Fruit fly (Drosophila melanogaster) whole organism, embryonic: ENCODE measurements around the gene TwdlX.

ENCODE experiments used
- ATbp ChIP-seq: fragments of 200-800 bp; sonication (Bioruptor generic); optimal IDR thresholded peaks from 2 replicates; lab custom pipeline; 2017; ENCODE audit warnings: missing biosample characterization, mild to moderate bottlenecking, missing genetic modification characterization, missing genetic modification reagents
- Blimp-1 ChIP-seq: fragments of 200-800 bp; sonication (Bioruptor generic); optimal IDR thresholded peaks from 3 replicates; lab custom pipeline; 2018; ENCODE audit warnings: missing biosample characterization, missing genetic modification characterization, mild to moderate bottlenecking, moderate library complexity, missing genetic modification reagents
- BtbVII ChIP-seq: fragments of 200-800 bp; sonication (Bioruptor generic); optimal IDR thresholded peaks from 3 replicates; lab custom pipeline; 2017; ENCODE audit warnings: missing biosample characterization, mild to moderate bottlenecking, missing genetic modification characterization
- CG10565 ChIP-seq: fragments of 200-800 bp; sonication (Bioruptor generic); optimal IDR thresholded peaks from 3 replicates; lab custom pipeline; 2016; ENCODE audit warnings: missing biosample characterization, mild to moderate bottlenecking, missing genetic modification characterization
- CG13424 ChIP-seq: fragments of 200-800 bp; sonication (Bioruptor generic); optimal IDR thresholded peaks from 2 replicates; lab custom pipeline; 2019; ENCODE audit warnings: missing biosample characterization, mild to moderate bottlenecking, missing genetic modification characterization, moderate library complexity
- CG14014 ChIP-seq: fragments of 200-800 bp; sonication (Bioruptor generic); IDR thresholded peaks from 2 replicates; pipeline ENCODE4 v1.3.6; 2022; ENCODE audit warnings: missing biosample characterization, missing genetic modification characterization
- CG14050 ChIP-seq: fragments of 200-800 bp; sonication (Bioruptor generic); IDR thresholded peaks from 3 replicates; pipeline ENCODE4 v1.3.6; 2022; ENCODE audit warnings: missing biosample characterization, missing genetic modification characterization
- CG1647 ChIP-seq: fragments of 200-800 bp; sonication (Bioruptor generic); optimal IDR thresholded peaks from 3 replicates; lab custom pipeline; 2016; ENCODE audit warnings: missing biosample characterization, missing genetic modification characterization
- CG16813 ChIP-seq: fragments of 200-800 bp; sonication (Bioruptor generic); IDR thresholded peaks from 3 replicates; pipeline ENCODE4 v1.3.6; 2022; ENCODE audit warnings: missing biosample characterization, missing genetic modification characterization; ENCODE audit not compliant: partially characterized antibody
- CG17186 ChIP-seq: fragments of 200-800 bp; sonication (Bioruptor generic); optimal IDR thresholded peaks from 3 replicates; lab custom pipeline; 2017; ENCODE audit warnings: missing biosample characterization, missing genetic modification reagents, missing genetic modification characterization
- CG32772 ChIP-seq: fragments of 200-800 bp; sonication (Bioruptor generic); IDR thresholded peaks from 2 replicates; pipeline ENCODE4 v1.3.6; 2022; ENCODE audit warnings: missing biosample characterization, missing genetic modification characterization
- CG33213 ChIP-seq: fragments of 200-800 bp; sonication (Bioruptor generic); optimal IDR thresholded peaks from 3 replicates; lab custom pipeline; 2016; ENCODE audit warnings: missing biosample characterization, missing genetic modification characterization
- CG3838 ChIP-seq: fragments of 200-800 bp; sonication (Bioruptor generic); optimal IDR thresholded peaks from 3 replicates; lab custom pipeline; 2016; ENCODE audit warnings: missing biosample characterization, missing genetic modification characterization
- CG4730 ChIP-seq: fragments of 200-800 bp; sonication (Bioruptor generic); IDR thresholded peaks from 2 replicates; pipeline ENCODE4 v1.3.6; 2022; ENCODE audit warnings: missing biosample characterization, missing genetic modification characterization
- CG7839 ChIP-seq: fragments of 200-800 bp; sonication (Bioruptor generic); optimal IDR thresholded peaks from 3 replicates; lab custom pipeline; 2018; ENCODE audit warnings: missing biosample characterization, mild to moderate bottlenecking, missing genetic modification characterization, moderate library complexity
- CG9876 ChIP-seq: fragments of 200-800 bp; sonication (Bioruptor generic); optimal IDR thresholded peaks from 2 replicates; lab custom pipeline; 2016; ENCODE audit warnings: missing biosample characterization, missing genetic modification characterization
- Camta ChIP-seq: fragments of 200-800 bp; sonication (Bioruptor generic); optimal IDR thresholded peaks from 2 replicates; lab custom pipeline; 2016; ENCODE audit warnings: missing biosample characterization, missing genetic modification characterization
- CkIIα-i1 ChIP-seq: fragments of 200-800 bp; sonication (Bioruptor generic); IDR thresholded peaks from 2 replicates; pipeline ENCODE4 v1.3.6; 2022; ENCODE audit warnings: missing biosample characterization, missing genetic modification characterization
- CrebB ChIP-seq: fragments of 200-800 bp; sonication (Bioruptor generic); optimal IDR thresholded peaks from 3 replicates; lab custom pipeline; 2018; ENCODE audit warnings: missing biosample characterization, mild to moderate bottlenecking, missing genetic modification characterization
- Dbx ChIP-seq: fragments of 200-800 bp; sonication (Bioruptor generic); IDR thresholded peaks from 3 replicates; pipeline ENCODE4 v1.3.6; 2022; ENCODE audit warnings: missing biosample characterization, missing genetic modification characterization
- Doc2 ChIP-seq: fragments of 200-800 bp; sonication (Bioruptor generic); IDR thresholded peaks from 2 replicates; pipeline ENCODE4 v1.3.6; 2022; ENCODE audit warnings: missing biosample characterization, missing genetic modification characterization
- Eip74EF ChIP-seq, 2 experiments: fragments of 200-800 bp in 1 of 2; fragments of >200 bp in 1 of 2; sonication (Bioruptor generic) in 1 of 2; optimal IDR thresholded peaks; 2 replicates each; lab custom pipeline; 2017 to 2019; ENCODE audit warnings: missing biosample characterization in 2 of 2, missing genetic modification characterization in 2 of 2, mild to moderate bottlenecking in 1 of 2, moderate library complexity in 1 of 2
- Hey ChIP-seq: fragments of 200-800 bp; sonication (Bioruptor generic); optimal IDR thresholded peaks from 3 replicates; lab custom pipeline; 2018; ENCODE audit warnings: missing biosample characterization, mild to moderate bottlenecking, missing genetic modification characterization
- MBD-R2 ChIP-seq: fragments of 200-800 bp; sonication (Bioruptor generic); IDR thresholded peaks from 2 replicates; pipeline ENCODE4 v1.3.6; 2022; ENCODE audit warnings: missing biosample characterization, missing genetic modification characterization
- NC2α ChIP-seq: fragments of 200-800 bp; sonication (Bioruptor generic); optimal IDR thresholded peaks from 2 replicates; lab custom pipeline; 2016; ENCODE audit warnings: missing biosample characterization, missing genetic modification characterization
- NfI ChIP-seq: fragments of 200-800 bp; sonication (Bioruptor generic); optimal IDR thresholded peaks from 3 replicates; lab custom pipeline; 2018; ENCODE audit warnings: missing biosample characterization, mild to moderate bottlenecking, missing genetic modification characterization, moderate library complexity
- Poxn ChIP-seq: fragments of 200-800 bp; sonication (Bioruptor generic); IDR thresholded peaks from 2 replicates; pipeline ENCODE4 v1.3.6; 2022; ENCODE audit warnings: missing biosample characterization, missing genetic modification characterization
- Ssrp ChIP-seq: fragments of 200-800 bp; sonication (Bioruptor generic); optimal IDR thresholded peaks from 2 replicates; lab custom pipeline; 2018; ENCODE audit warnings: missing biosample characterization, mild to moderate bottlenecking, missing genetic modification characterization, moderate library complexity
- ab ChIP-seq: fragments of 200-800 bp; sonication (Bioruptor generic); optimal IDR thresholded peaks from 2 replicates; lab custom pipeline; 2016; ENCODE audit warnings: missing biosample characterization, missing genetic modification characterization
- bowl ChIP-seq: fragments of 200-800 bp; sonication (Bioruptor generic); IDR thresholded peaks from 2 replicates; pipeline ENCODE4 v1.3.6; 2022; ENCODE audit warnings: missing biosample characterization, missing genetic modification characterization
- btn ChIP-seq: fragments of 200-800 bp; sonication (Bioruptor generic); optimal IDR thresholded peaks from 2 replicates; lab custom pipeline; 2016; ENCODE audit warnings: missing biosample characterization, missing genetic modification characterization
- cato ChIP-seq: fragments of 200-800 bp; sonication (Bioruptor generic); optimal IDR thresholded peaks from 2 replicates; lab custom pipeline; 2016; ENCODE audit warnings: missing biosample characterization, missing genetic modification characterization, borderline replicate concordance
- dan ChIP-seq: fragments of 200-800 bp; sonication (Bioruptor generic); IDR thresholded peaks from 2 replicates; pipeline ENCODE4 v1.3.6; 2022; ENCODE audit warnings: missing biosample characterization, missing genetic modification characterization
- ewg ChIP-seq: fragments of 200-800 bp; sonication (Bioruptor generic); optimal IDR thresholded peaks from 3 replicates; lab custom pipeline; 2017; ENCODE audit warnings: mild to moderate bottlenecking, missing biosample characterization, missing genetic modification reagents, missing genetic modification characterization
- fd96Cb ChIP-seq: fragments of 200-800 bp; sonication (Bioruptor generic); optimal IDR thresholded peaks from 2 replicates; lab custom pipeline; 2018; ENCODE audit warnings: missing biosample characterization, mild to moderate bottlenecking, missing genetic modification characterization, moderate library complexity
- gcm2 ChIP-seq: fragments of 200-800 bp; sonication (Bioruptor generic); optimal IDR thresholded peaks from 2 replicates; lab custom pipeline; 2016; ENCODE audit warnings: missing biosample characterization, missing genetic modification characterization
- kni ChIP-seq: fragments of 200-800 bp; sonication (Bioruptor generic); optimal IDR thresholded peaks from 3 replicates; lab custom pipeline; 2017; ENCODE audit warnings: mild to moderate bottlenecking, missing biosample characterization, missing genetic modification reagents, missing genetic modification characterization
- nom ChIP-seq: fragments of 200-800 bp; sonication (Bioruptor generic); optimal IDR thresholded peaks from 2 replicates; lab custom pipeline; 2017; ENCODE audit warnings: missing biosample characterization, missing genetic modification characterization, mild to moderate bottlenecking, moderate library complexity, missing genetic modification reagents
- oc ChIP-seq: fragments of 200-800 bp; sonication (Bioruptor generic); optimal IDR thresholded peaks from 2 replicates; lab custom pipeline; 2018; ENCODE audit warnings: missing biosample characterization, mild to moderate bottlenecking, missing genetic modification characterization, moderate library complexity
- p53 ChIP-seq: fragments of 200-800 bp; sonication (Bioruptor generic); optimal IDR thresholded peaks from 2 replicates; lab custom pipeline; 2016; ENCODE audit warnings: missing biosample characterization, missing genetic modification characterization
- pnt ChIP-seq: fragments of 200-800 bp; sonication (Bioruptor generic); optimal IDR thresholded peaks from 3 replicates; lab custom pipeline; 2016; ENCODE audit warnings: missing biosample characterization, missing genetic modification characterization
- prd ChIP-seq, 3 experiments: fragments of >200 bp in 2 of 3; fragments of 200-800 bp in 1 of 3; sonication (Bioruptor generic) in 1 of 3; optimal IDR thresholded peaks in 2 of 3; IDR thresholded peaks in 1 of 3; 2 replicates in 2 of 3; 3 replicates in 1 of 3; pipeline versions ENCODE4 v1.3.6 to Lab custom; 2017 to 2022; ENCODE audit warnings: missing biosample characterization in 1 of 3, missing genetic modification characterization in 1 of 3
- rib ChIP-seq: fragments of 200-800 bp; sonication (Bioruptor generic); IDR thresholded peaks from 2 replicates; pipeline ENCODE4 v1.3.6; 2022; ENCODE audit warnings: missing biosample characterization, missing genetic modification characterization
- seq ChIP-seq: fragments of 200-800 bp; sonication (Bioruptor generic); IDR thresholded peaks from 2 replicates; pipeline ENCODE4 v1.3.6; 2022; ENCODE audit warnings: missing biosample characterization, missing genetic modification characterization
- sr ChIP-seq: fragments of 200-800 bp; sonication (Bioruptor generic); IDR thresholded peaks from 3 replicates; pipeline ENCODE4 v1.3.6; 2022; ENCODE audit warnings: missing biosample characterization, missing genetic modification characterization
- tna ChIP-seq: fragments of 200-800 bp; sonication (Bioruptor generic); IDR thresholded peaks from 2 replicates; pipeline ENCODE4 v1.3.6; 2022; ENCODE audit warnings: missing biosample characterization, missing genetic modification characterization; ENCODE audit not compliant: partially characterized antibody
- toy ChIP-seq: fragments of 200-800 bp; sonication (Bioruptor generic); IDR thresholded peaks from 2 replicates; pipeline ENCODE4 v1.3.6; 2022; ENCODE audit warnings: missing biosample characterization, missing genetic modification characterization
- trem ChIP-seq: fragments of 200-800 bp; optimal IDR thresholded peaks from 3 replicates; lab custom pipeline; 2019; ENCODE audit warnings: missing biosample characterization, mild to moderate bottlenecking, missing genetic modification characterization, moderate library complexity
- ttk ChIP-seq: fragments of 200-800 bp; sonication (Bioruptor generic); IDR thresholded peaks from 2 replicates; pipeline ENCODE4 v2.1.2; 2022; ENCODE audit warnings: missing biosample characterization, missing genetic modification characterization

The TwdlX gene

DNA sequence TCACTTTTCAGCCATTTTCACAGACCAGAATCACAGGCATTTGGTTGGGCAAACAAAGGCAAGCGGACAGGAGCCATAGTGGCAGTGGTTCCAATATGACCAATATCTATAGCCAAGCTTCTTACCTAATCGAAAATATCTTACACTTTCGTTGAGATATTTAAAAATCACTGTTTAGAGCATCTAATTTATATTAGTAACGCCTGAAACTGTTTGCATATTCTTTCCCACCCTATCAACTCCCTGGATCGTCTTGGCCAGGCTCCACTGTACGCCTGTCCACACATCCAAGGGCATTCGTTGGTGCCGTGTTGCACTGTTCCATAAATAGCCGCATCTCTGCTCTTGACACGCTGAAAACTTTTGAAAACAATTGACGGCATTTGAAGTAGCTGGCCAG lies 40.4 kb upstream of the TwdlX start (continued):
- TF ChIP-seq nom (no peak), seq (GFP tag; lab: Robert Waterston, UW) (no peak), Dbx (GFP tag; lab: Robert Waterston, UW) (no peak), MBD-R2 (GFP tag; lab: Robert Waterston, UW) (no peak), CG14014 (GFP tag; lab: Robert Waterston, UW) (no peak), tna (GFP tag; lab: Robert Waterston, UW) (no peak), cato (GFP tag; lab: Kevin White, UChicago) (no peak), toy (GFP tag; lab: Robert Waterston, UW) (no peak)

DNA sequence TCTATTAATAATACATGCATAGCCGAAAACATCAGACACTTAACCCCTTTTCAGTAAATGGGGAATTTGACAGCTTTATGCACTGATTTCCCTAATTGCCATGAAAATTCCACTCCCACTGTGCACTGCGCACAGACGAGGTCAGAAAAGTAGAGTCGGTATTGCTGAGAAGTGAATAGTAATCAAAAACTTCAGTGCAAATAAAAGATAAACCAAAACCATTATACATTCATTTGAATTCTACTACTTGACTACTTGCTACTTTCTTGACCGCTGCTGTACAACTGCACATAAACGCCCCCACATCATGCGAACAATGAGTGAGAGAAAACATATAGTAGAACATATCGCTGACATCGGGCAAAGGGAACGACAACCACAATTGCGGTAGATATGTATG lies 39.5 kb upstream of the TwdlX start:
- TF ChIP-seq CG16813 (GFP tag; lab: Robert Waterston, UW) (no peak), prd (optimal IDR thresholded peaks at IDR 0.05; lab: Kevin White, UChicago) (no peak), prd (GFP tag; IDR thresholded peaks at IDR 0.05; lab: Robert Waterston, UW) (peak; percentile 91), CG10565 (GFP tag; lab: Kevin White, UChicago) (peak; percentile 50), NC2α (GFP tag; lab: Kevin White, UChicago) (peak; percentile 68), CG13424 (tag; lab: Kevin White, UChicago) (peak; percentile 85), CG32772 (peak; percentile 83), CG3838 (GFP tag; lab: Kevin White, UChicago) (peak; percentile 59), CG4730 (peak; percentile 68), NfI (peak; percentile 86), oc (peak; percentile 85), Ssrp (tag; lab: Kevin White, UChicago) (peak; percentile 86), Doc2 (peak; percentile 12; the same call in 1 of the 2 replicates), CG14050 (peak; percentile 85), pnt (peak; percentile 88), kni (GFP tag; lab: Kevin White, UChicago) (peak; percentile 11), Blimp-1 (peak; percentile 82), Eip74EF (GFP tag; optimal IDR thresholded peaks at IDR 0.05; lab: Kevin White, UChicago) (peak in 1 of 2 experiments; percentile 84), dan (GFP tag; lab: Robert Waterston, UW) (peak; percentile 43; the same call in 1 of the 2 replicates), fd96Cb (tag; lab: Kevin White, UChicago) (peak; percentile 89), btn (GFP tag; lab: Kevin White, UChicago) (peak; percentile 81), CkIIα-i1 (peak; percentile 49; the same call in 1 of the 2 replicates), CrebB (tag; lab: Kevin White, UChicago) (peak; percentile 74), BtbVII (GFP tag; lab: Kevin White, UChicago) (peak; percentile 43), CG33213 (GFP tag; lab: Kevin White, UChicago) (peak; percentile 79), rib (peak; percentile 40; the same call in 1 of the 2 replicates), ttk (peak; percentile 90), Poxn (GFP tag; lab: Robert Waterston, UW) (no peak), ewg (GFP tag; lab: Kevin White, UChicago) (peak; percentile 81), CG1647 (GFP tag; lab: Kevin White, UChicago) (peak; percentile 79), ATbp (GFP tag; lab: Kevin White, UChicago) (peak; percentile 89), bowl (GFP tag; lab: Robert Waterston, UW) (peak; percentile 81), CG9876 (GFP tag; lab: Kevin White, UChicago) (peak; percentile 76), gcm2 (GFP tag; lab: Kevin White, UChicago) (peak; percentile 63), p53 (GFP tag; lab: Kevin White, UChicago) (peak; percentile 31), trem (tag; lab: Kevin White, UChicago) (peak; percentile 77), ab (peak; percentile 54), Hey (tag; lab: Kevin White, UChicago) (peak; percentile 20), CG7839 (tag; lab: Kevin White, UChicago) (peak; percentile 89), Camta (GFP tag; lab: Kevin White, UChicago) (peak; percentile 80), CG17186 (peak; percentile 35), sr (GFP tag; lab: Robert Waterston, UW) (peak; percentile 92)
